Fruit fly (Drosophila melanogaster) whole organism, embryonic: Measurements from ENCODE around the gene CG15877.
A peak's percentile ranks its signal among the peaks of the same experiment; 100 is the strongest.

ENCODE experiments used
- ATbp ChIP-seq: fragments of 200-800 bp; sonication (Bioruptor generic); optimal IDR thresholded peaks from 2 replicates; lab custom pipeline; 2017; ENCODE audit warnings: missing biosample characterization, mild to moderate bottlenecking, missing genetic modification characterization, missing genetic modification reagents
- Abd-B ChIP-seq: fragments of 200-800 bp; sonication (Bioruptor generic); optimal IDR thresholded peaks from 2 replicates; lab custom pipeline; 2018; ENCODE audit warnings: missing biosample characterization, mild to moderate bottlenecking, missing genetic modification characterization, moderate library complexity
- Adf1 ChIP-seq: fragments of 200-800 bp; sonication (Bioruptor generic); IDR thresholded peaks from 2 replicates; pipeline ENCODE4 v1.3.6; 2022; ENCODE audit warnings: missing biosample characterization, missing genetic modification characterization
- Awh ChIP-seq: fragments of 200-800 bp; sonication (Bioruptor generic); IDR thresholded peaks from 2 replicates; pipeline ENCODE4, ENCODE4 v1.3.6; 2022; ENCODE audit warnings: missing biosample characterization, missing genetic modification characterization
- CG11504 ChIP-seq: fragments of 200-800 bp; sonication (Bioruptor generic); optimal IDR thresholded peaks from 3 replicates; lab custom pipeline; 2019; ENCODE audit warnings: missing biosample characterization, mild to moderate bottlenecking, missing genetic modification characterization, moderate library complexity
- CG11696 ChIP-seq: fragments of 200-800 bp; sonication (Bioruptor generic); IDR thresholded peaks from 2 replicates; pipeline ENCODE4 v1.3.6; 2022; ENCODE audit warnings: missing biosample characterization, missing genetic modification characterization
- CG12071 ChIP-seq: fragments of 200-800 bp; sonication (Bioruptor generic); optimal IDR thresholded peaks from 3 replicates; lab custom pipeline; 2018; ENCODE audit warnings: missing biosample characterization, mild to moderate bottlenecking, missing genetic modification characterization
- CG13775 ChIP-seq: fragments of 200-800 bp; sonication (Bioruptor generic); optimal IDR thresholded peaks from 3 replicates; lab custom pipeline; 2017; ENCODE audit warnings: missing biosample characterization, mild to moderate bottlenecking, missing genetic modification characterization
- CG14710 ChIP-seq: fragments of 200-800 bp; sonication (Bioruptor generic); optimal IDR thresholded peaks from 3 replicates; lab custom pipeline; 2019; ENCODE audit warnings: missing biosample characterization, mild to moderate bottlenecking, missing genetic modification characterization, moderate library complexity
- CG14860 ChIP-seq: fragments of 200-800 bp; sonication (Bioruptor generic); IDR thresholded peaks from 3 replicates; pipeline ENCODE4 v1.3.6; 2022; ENCODE audit warnings: missing biosample characterization, missing genetic modification characterization; ENCODE audit not compliant: partially characterized antibody
- CG14965 ChIP-seq: fragments of 200-800 bp; sonication (Bioruptor generic); optimal IDR thresholded peaks from 2 replicates; lab custom pipeline; 2016; ENCODE audit warnings: missing biosample characterization, missing genetic modification characterization, borderline replicate concordance
- CG16779 ChIP-seq: fragments of 200-800 bp; sonication (Bioruptor generic); IDR thresholded peaks from 2 replicates; pipeline ENCODE4 v1.3.6; 2022; ENCODE audit warnings: missing biosample characterization, missing genetic modification characterization
- CG17186 ChIP-seq: fragments of 200-800 bp; sonication (Bioruptor generic); optimal IDR thresholded peaks from 3 replicates; lab custom pipeline; 2017; ENCODE audit warnings: missing biosample characterization, missing genetic modification reagents, missing genetic modification characterization
- CG17328 ChIP-seq: fragments of 200-800 bp; sonication (Bioruptor generic); IDR thresholded peaks from 2 replicates; pipeline ENCODE4 v1.3.6; 2022; ENCODE audit warnings: missing biosample characterization, missing genetic modification characterization
- CG17568 ChIP-seq: fragments of 200-800 bp; sonication (Bioruptor generic); optimal IDR thresholded peaks from 2 replicates; lab custom pipeline; 2018; ENCODE audit warnings: missing biosample characterization, mild to moderate bottlenecking, missing genetic modification characterization, moderate library complexity
- CG17912 ChIP-seq: fragments of 200-800 bp; sonication (Bioruptor generic); optimal IDR thresholded peaks from 2 replicates; lab custom pipeline; 2018; ENCODE audit warnings: missing biosample characterization, mild to moderate bottlenecking, missing genetic modification characterization
- CG18619 ChIP-seq: fragments of 200-800 bp; sonication (Bioruptor generic); optimal IDR thresholded peaks from 3 replicates; lab custom pipeline; 2017; ENCODE audit warnings: missing biosample characterization, mild to moderate bottlenecking, missing genetic modification characterization
- CG2129 ChIP-seq: fragments of 200-800 bp; sonication (Bioruptor generic); IDR thresholded peaks from 2 replicates; pipeline ENCODE4 v1.3.6; 2022; ENCODE audit warnings: missing biosample characterization, missing genetic modification characterization; ENCODE audit not compliant: partially characterized antibody
- CG31388 ChIP-seq: fragments of 200-800 bp; sonication (Bioruptor generic); optimal IDR thresholded peaks from 2 replicates; lab custom pipeline; 2016; ENCODE audit warnings: missing biosample characterization, missing genetic modification characterization
- CG33213 ChIP-seq: fragments of 200-800 bp; sonication (Bioruptor generic); optimal IDR thresholded peaks from 3 replicates; lab custom pipeline; 2016; ENCODE audit warnings: missing biosample characterization, missing genetic modification characterization
- CG3407 ChIP-seq: fragments of 200-800 bp; sonication (Bioruptor generic); optimal IDR thresholded peaks from 2 replicates; lab custom pipeline; 2018; ENCODE audit warnings: missing biosample characterization, mild to moderate bottlenecking, missing genetic modification characterization
- CG6254 ChIP-seq: fragments of 200-800 bp; sonication (Bioruptor generic); optimal IDR thresholded peaks from 3 replicates; lab custom pipeline; 2017; ENCODE audit warnings: mild to moderate bottlenecking, missing biosample characterization, missing genetic modification reagents, missing genetic modification characterization
- CG6791 ChIP-seq: fragments of 200-800 bp; sonication (Bioruptor generic); IDR thresholded peaks from 3 replicates; pipeline ENCODE4 v1.3.6; 2022; ENCODE audit warnings: missing biosample characterization, missing genetic modification characterization; ENCODE audit not compliant: partially characterized antibody
- CG7963 ChIP-seq: fragments of 200-800 bp; sonication (Bioruptor generic); IDR thresholded peaks from 3 replicates; pipeline ENCODE4 v1.3.6; 2022; ENCODE audit warnings: missing biosample characterization, missing genetic modification characterization; ENCODE audit not compliant: partially characterized antibody
- CG8388 ChIP-seq: fragments of 200-800 bp; sonication (Bioruptor generic); optimal IDR thresholded peaks from 2 replicates; lab custom pipeline; 2019; ENCODE audit warnings: missing biosample characterization, mild to moderate bottlenecking, missing genetic modification characterization, moderate library complexity
- CG8478 ChIP-seq: fragments of >200 bp; optimal IDR thresholded peaks from 2 replicates; lab custom pipeline; 2018
- CG9215 ChIP-seq: fragments of 200-800 bp; sonication (Bioruptor generic); IDR thresholded peaks from 2 replicates; pipeline ENCODE4 v1.3.6; 2022; ENCODE audit warnings: missing biosample characterization, missing genetic modification characterization
- Fer2 ChIP-seq: fragments of 200-800 bp; sonication (Bioruptor generic); optimal IDR thresholded peaks from 2 replicates; lab custom pipeline; 2018; ENCODE audit warnings: missing biosample characterization, mild to moderate bottlenecking, missing genetic modification characterization, moderate library complexity
- HLH4C ChIP-seq: fragments of 200-800 bp; sonication (Bioruptor generic); IDR thresholded peaks from 3 replicates; pipeline ENCODE4 v1.3.6; 2022; ENCODE audit warnings: missing biosample characterization, missing genetic modification characterization; ENCODE audit not compliant: partially characterized antibody
- Hand ChIP-seq: fragments of 200-800 bp; sonication (Bioruptor generic); optimal IDR thresholded peaks from 2 replicates; lab custom pipeline; 2017; ENCODE audit warnings: mild to moderate bottlenecking, missing biosample characterization, missing genetic modification reagents, missing genetic modification characterization
- Lpt ChIP-seq: fragments of >200 bp; optimal IDR thresholded peaks from 2 replicates; lab custom pipeline; 2018; ENCODE audit warnings: missing biosample characterization, missing genetic modification characterization
- MTF-1 ChIP-seq: fragments of 200-800 bp; sonication (Bioruptor generic); optimal IDR thresholded peaks from 2 replicates; lab custom pipeline; 2018; ENCODE audit warnings: missing biosample characterization, mild to moderate bottlenecking, missing genetic modification characterization, borderline replicate concordance
- Max ChIP-seq: fragments of 200-800 bp; sonication (Bioruptor generic); optimal IDR thresholded peaks from 2 replicates; lab custom pipeline; 2016; ENCODE audit warnings: missing biosample characterization, mild to moderate bottlenecking, missing genetic modification characterization
- Mes4 ChIP-seq: fragments of 200-800 bp; sonication (Bioruptor generic); optimal IDR thresholded peaks from 2 replicates; lab custom pipeline; 2016; ENCODE audit warnings: missing biosample characterization, missing genetic modification characterization
- Oaz ChIP-seq: fragments of 200-800 bp; sonication (Bioruptor generic); IDR thresholded peaks from 2 replicates; pipeline ENCODE4 v1.3.6; 2022; ENCODE audit warnings: missing biosample characterization, missing genetic modification characterization
- PHDP ChIP-seq: fragments of 200-800 bp; sonication (Bioruptor generic); optimal IDR thresholded peaks from 3 replicates; lab custom pipeline; 2018; ENCODE audit warnings: missing biosample characterization, mild to moderate bottlenecking, missing genetic modification characterization, moderate library complexity
- Trl ChIP-seq, 3 experiments: fragments of >200 bp in 2 of 3; fragments of 200-800 bp in 1 of 3; sonication (Bioruptor generic) in 1 of 3; optimal IDR thresholded peaks; 2 replicates in 1 of 3; 3 replicates in 2 of 3; lab custom pipeline; 2016 to 2017; ENCODE audit warnings: missing biosample characterization in 1 of 3, missing genetic modification characterization in 1 of 3
- ab ChIP-seq: fragments of 200-800 bp; sonication (Bioruptor generic); optimal IDR thresholded peaks from 2 replicates; lab custom pipeline; 2016; ENCODE audit warnings: missing biosample characterization, missing genetic modification characterization
- abd-A ChIP-seq: fragments of 200-800 bp; sonication (Bioruptor generic); optimal IDR thresholded peaks from 3 replicates; lab custom pipeline; 2019; ENCODE audit warnings: missing biosample characterization, mild to moderate bottlenecking, missing genetic modification characterization, moderate library complexity
- cas ChIP-seq: fragments of 200-800 bp; sonication (Bioruptor generic); IDR thresholded peaks from 2 replicates; pipeline ENCODE4 v1.3.6; 2022; ENCODE audit warnings: missing biosample characterization, missing genetic modification characterization
- exex ChIP-seq: fragments of 200-800 bp; sonication (Bioruptor generic); optimal IDR thresholded peaks from 4 replicates; lab custom pipeline; 2018; ENCODE audit warnings: missing biosample characterization, mild to moderate bottlenecking, missing genetic modification characterization, moderate library complexity
- fru ChIP-seq: fragments of >200 bp; optimal IDR thresholded peaks from 2 replicates; lab custom pipeline; 2017
- gro ChIP-seq: fragments of 200-800 bp; sonication (Bioruptor generic); optimal IDR thresholded peaks from 2 replicates; lab custom pipeline; 2016; ENCODE audit warnings: missing biosample characterization, missing genetic modification characterization
- lola ChIP-seq, 3 experiments: fragments of >200 bp in 2 of 3; fragments of 200-800 bp in 1 of 3; sonication (Bioruptor generic) in 1 of 3; optimal IDR thresholded peaks; 2 replicates each; lab custom pipeline; 2017 to 2019; ENCODE audit warnings: missing biosample characterization in 3 of 3, missing genetic modification characterization in 3 of 3, mild to moderate bottlenecking in 1 of 3, moderate library complexity in 1 of 3
- oc ChIP-seq: fragments of 200-800 bp; sonication (Bioruptor generic); optimal IDR thresholded peaks from 2 replicates; lab custom pipeline; 2018; ENCODE audit warnings: missing biosample characterization, mild to moderate bottlenecking, missing genetic modification characterization, moderate library complexity
- otp ChIP-seq: fragments of 200-800 bp; sonication (Bioruptor generic); IDR thresholded peaks from 3 replicates; pipeline ENCODE4, ENCODE4 v1.3.6; 2022; ENCODE audit warnings: missing biosample characterization, missing genetic modification characterization
- ranshi ChIP-seq: fragments of 200-800 bp; sonication (Bioruptor generic); IDR thresholded peaks from 2 replicates; pipeline ENCODE4 v1.3.6; 2022; ENCODE audit warnings: missing biosample characterization, missing genetic modification characterization
- trh ChIP-seq: fragments of 200-800 bp; sonication (Bioruptor generic); optimal IDR thresholded peaks from 2 replicates; lab custom pipeline; 2016; ENCODE audit warnings: missing biosample characterization, missing genetic modification characterization
- ttk ChIP-seq: fragments of 200-800 bp; sonication (Bioruptor generic); IDR thresholded peaks from 2 replicates; pipeline ENCODE4 v2.1.2; 2022; ENCODE audit warnings: missing biosample characterization, missing genetic modification characterization
- vnd ChIP-seq: fragments of 200-800 bp; sonication (Bioruptor generic); IDR thresholded peaks from 3 replicates; pipeline ENCODE4 v1.3.6; 2022; ENCODE audit warnings: missing biosample characterization, missing genetic modification characterization; ENCODE audit not compliant: partially characterized antibody
- wor ChIP-seq: fragments of 200-800 bp; sonication (Bioruptor generic); IDR thresholded peaks from 2 replicates; pipeline ENCODE4 v1.3.6; 2022; ENCODE audit warnings: missing biosample characterization, missing genetic modification characterization

The CG15877 gene

dm6 chr3L:2387816-2388215 lies 10.5 kb upstream of the CG15877 start (continued):
- TF ChIP-seq CG17912 (no peak), wor (GFP tag; lab: Robert Waterston, UW) (no peak), ab (GFP tag; lab: Kevin White, UChicago) (no peak), CG14860 (GFP tag; lab: Robert Waterston, UW) (no peak), Adf1 (no peak), CG6254 (GFP tag; lab: Kevin White, UChicago) (no peak), CG8388 (GFP tag; lab: Kevin White, UChicago) (no peak), cas (no peak), CG33213 (GFP tag; lab: Kevin White, UChicago) (no peak), CG17568 (peak; percentile 54), Fer2 (no peak), CG16779 (GFP tag; lab: Robert Waterston, UW) (no peak), ttk (GFP tag; lab: Robert Waterston, UW) (no peak), oc (tag; lab: Kevin White, UChicago) (no peak), lola (GFP tag; optimal IDR thresholded peaks at IDR 0.05; lab: Kevin White, UChicago) (no peak), CG12071 (no peak), ATbp (no peak), Max (peak; percentile 16), CG11504 (tag; lab: Kevin White, UChicago) (peak; percentile 39), CG7963 (GFP tag; lab: Robert Waterston, UW) (no peak), CG11696 (GFP tag; lab: Robert Waterston, UW) (no peak), Oaz (no peak), Lpt (GFP tag; lab: Kevin White, UChicago) (no peak), CG13775 (no peak), PHDP (tag; lab: Kevin White, UChicago) (peak; percentile 15), CG14965 (GFP tag; lab: Kevin White, UChicago) (no peak), exex (tag; lab: Kevin White, UChicago) (no peak), CG18619 (GFP tag; lab: Kevin White, UChicago) (no peak), CG6791 (GFP tag; lab: Robert Waterston, UW) (no peak), ranshi (no peak), Abd-B (GFP tag; lab: Kevin White, UChicago) (no peak), abd-A (tag; lab: Kevin White, UChicago) (no peak), HLH4C (GFP tag; lab: Robert Waterston, UW) (no peak), CG14710 (tag; lab: Kevin White, UChicago) (no peak), gro (GFP tag; lab: Kevin White, UChicago) (no peak), Trl (optimal IDR thresholded peaks at IDR 0.05; lab: Kevin White, UChicago) (no peak), Trl (GFP tag; optimal IDR thresholded peaks at IDR 0.05; lab: Kevin White, UChicago) (no peak), MTF-1 (GFP tag; lab: Kevin White, UChicago) (no peak), otp (GFP tag; lab: Robert Waterston, UW) (no peak), Mes4 (GFP tag; lab: Kevin White, UChicago) (no peak), Awh (GFP tag; lab: Robert Waterston, UW) (no peak), vnd (no peak), fru (lab: Kevin White, UChicago) (no peak), trh (no peak), CG31388 (no peak), CG3407 (GFP tag; lab: Kevin White, UChicago) (no peak), CG17186 (GFP tag; lab: Kevin White, UChicago) (no peak), CG9215 (GFP tag; lab: Robert Waterston, UW) (no peak), CG8478 (lab: Kevin White, UChicago) (no peak), CG17328 (GFP tag; lab: Robert Waterston, UW) (no peak), Hand (GFP tag; lab: Kevin White, UChicago) (no peak), CG2129 (GFP tag; lab: Robert Waterston, UW) (no peak)
